Worm (Caenorhabditis elegans): ENCODE data around the gene vps-24.
A peak's percentile ranks its signal among the peaks of the same experiment; 100 is the strongest.

Gene vps-24

ce11 chrII:4984151-4984550 lies 9.6 kb upstream of the vps-24 start:
- TF ChIP-seq mec-3 (tag; optimal IDR thresholded peaks at IDR 0.05; ENCODE audit: borderline replicate concordance) (no peak), elt-2 (tag; optimal IDR thresholded peaks at IDR 0.05) (peak; percentile 96)

- TF ChIP-seq unc-55 (GFP tag; optimal IDR thresholded peaks at IDR 0.05) (peak; percentile 63), hlh-15 (tag; optimal IDR thresholded peaks at IDR 0.05) (no peak), elt-2 (tag; optimal IDR thresholded peaks at IDR 0.05) (peak; percentile 78)
These were observed 7.8 kb upstream of the vps-24 start for ce11 chrII:4985961-4986503.

ce11 chrII:4986664-4987063 lies 7.1 kb upstream of the vps-24 start:
- TF ChIP-seq ahr-1 (tag; optimal IDR thresholded peaks at IDR 0.05): no peak
- TF ChIP-seq F13H6.1 (tag; optimal IDR thresholded peaks at IDR 0.05): no peak
- TF ChIP-seq nhr-11 (tag; optimal IDR thresholded peaks at IDR 0.05): no peak
- no peak for TF ChIP-seq tbx-2 (tag; optimal IDR thresholded peaks at IDR 0.05)
- no peak for TF ChIP-seq eyg-1 (tag; optimal IDR thresholded peaks at IDR 0.05)
- no peak for TF ChIP-seq pha-4 (tag; optimal IDR thresholded peaks at IDR 0.05)
- no peak for TF ChIP-seq ceh-31 (tag; optimal IDR thresholded peaks at IDR 0.05)
- TF ChIP-seq ceh-22 (tag; optimal IDR thresholded peaks at IDR 0.05): no peak
- TF ChIP-seq pag-3 (tag; optimal IDR thresholded peaks at IDR 0.05; ENCODE audit: borderline replicate concordance): no peak

- TF ChIP-seq odd-2 (tag; optimal IDR thresholded peaks at IDR 0.05): no peak
- no peak for TF ChIP-seq hlh-13 (GFP tag; optimal IDR thresholded peaks at IDR 0.05)
- TF ChIP-seq gmeb-2 (tag; optimal IDR thresholded peaks at IDR 0.05): no peak
- TF ChIP-seq hlh-15 (tag; optimal IDR thresholded peaks at IDR 0.05): no peak
- TF ChIP-seq ceh-45 (GFP tag; IDR thresholded peaks at IDR 0.05): no peak
- TF ChIP-seq madf-2 (tag; optimal IDR thresholded peaks at IDR 0.05): no peak
These were observed 6.5 kb upstream of the vps-24 start for ce11 chrII:4987257-4987656.

- TF ChIP-seq tbx-7 (tag; optimal IDR thresholded peaks at IDR 0.05): no peak
- no peak for TF ChIP-seq ceh-30 (tag; optimal IDR thresholded peaks at IDR 0.05)
- no peak for TF ChIP-seq pag-3 (tag; optimal IDR thresholded peaks at IDR 0.05; ENCODE audit: borderline replicate concordance)
- TF ChIP-seq zip-5 (tag; optimal IDR thresholded peaks at IDR 0.05): no peak
- TF ChIP-seq ahr-1 (tag; optimal IDR thresholded peaks at IDR 0.05): no peak
- TF ChIP-seq K09A11.1 (tag; optimal IDR thresholded peaks at IDR 0.05; ENCODE audit: insufficient read depth): no peak
- no peak for TF ChIP-seq ceh-6 (GFP tag; optimal IDR thresholded peaks at IDR 0.05)
- no peak for TF ChIP-seq nhr-11 (tag; optimal IDR thresholded peaks at IDR 0.05)
- no peak for TF ChIP-seq eyg-1 (tag; optimal IDR thresholded peaks at IDR 0.05)
- no peak for TF ChIP-seq odd-2 (tag; optimal IDR thresholded peaks at IDR 0.05)
- no peak for TF ChIP-seq fkh-10 (GFP tag; optimal IDR thresholded peaks at IDR 0.05)
- TF ChIP-seq Y22D7AL.16 (tag; optimal IDR thresholded peaks at IDR 0.05): no peak
These were observed 4.0 kb upstream of the vps-24 start, which contains the start of gene T27F7.12 for ce11 chrII:4989802-4990201. Gene T27F7.12, plus strand, starts transcription at chrII:4990102.

ce11 chrII:4992977-4993376 lies 821 bp upstream of the vps-24 start, which contains the start of gene pigb-1:
Gene pigb-1, minus strand, starts transcription at chrII:4993077.
- TF ChIP-seq ahr-1 (tag; optimal IDR thresholded peaks at IDR 0.05) (no peak), ets-4 (tag; optimal IDR thresholded peaks at IDR 0.05) (no peak)

- peak; percentile 31 for TF ChIP-seq unc-55 (GFP tag; optimal IDR thresholded peaks at IDR 0.05)
- TF ChIP-seq fax-1 (tag; optimal IDR thresholded peaks at IDR 0.05): no peak
These were observed 1.1 kb downstream of the vps-24 start, which contains the start of gene rnh-1.0 for ce11 chrII:4994939-4995338. Gene rnh-1.0, plus strand, starts transcription at chrII:4995327.

- TF ChIP-seq hlh-6 (tag; optimal IDR thresholded peaks at IDR 0.05) (no peak), dmd-4 (tag; optimal IDR thresholded peaks at IDR 0.05; ENCODE audit: borderline replicate concordance) (no peak), lin-11 (tag; optimal IDR thresholded peaks at IDR 0.05) (no peak), Y22D7AL.16 (tag; optimal IDR thresholded peaks at IDR 0.05) (no peak), sox-2 (GFP tag; IDR thresholded peaks at IDR 0.05) (no peak), elt-2 (tag; optimal IDR thresholded peaks at IDR 0.05) (no peak)
These were observed 4.9 kb downstream of the vps-24 start, which contains the start of gene F59A6.11 for ce11 chrII:4998657-4999056. Gene F59A6.11, minus strand, starts transcription at chrII:4998757.
